Fruit fly (Drosophila melanogaster): ENCODE measurements around the gene CG3106.

DNA sequence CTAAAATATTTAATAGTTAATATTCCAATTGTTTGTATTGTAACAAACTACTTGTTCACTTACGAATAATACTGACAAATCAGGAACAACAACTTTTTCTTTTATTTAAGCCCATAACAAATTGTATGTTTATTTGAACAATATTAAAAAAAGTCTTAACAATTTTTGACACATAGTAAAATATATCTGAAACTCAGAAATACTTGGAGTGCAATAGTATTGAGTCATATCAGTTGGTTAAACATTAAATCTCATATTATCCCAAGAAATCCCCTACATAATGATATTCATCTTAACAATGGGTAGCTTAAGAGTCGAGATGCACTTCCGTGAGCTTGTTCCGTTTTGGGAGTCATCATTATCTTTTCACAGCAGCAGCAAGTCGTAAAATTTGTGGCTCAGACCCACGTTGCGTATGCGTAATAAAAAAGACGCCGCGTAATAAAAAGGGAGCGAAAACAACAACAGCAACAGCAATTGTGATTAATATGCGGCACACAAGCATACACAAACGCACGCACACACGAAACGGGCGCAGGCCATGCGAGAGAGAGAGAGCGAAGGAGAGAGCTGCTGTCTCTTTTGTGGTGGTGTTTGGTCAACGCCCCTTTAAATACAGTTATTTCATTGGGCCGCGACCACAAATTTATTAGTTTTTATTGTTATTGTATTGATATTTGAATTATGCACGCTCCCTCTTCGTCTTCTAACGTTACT, 29.8 kb upstream of the CG3106 start:
- TF ChIP-seq gl (tag; optimal IDR thresholded peaks at IDR 0.05) (no peak), Ets98B (GFP tag; IDR thresholded peaks at IDR 0.05) (no peak), EcR (GFP tag; optimal IDR thresholded peaks at IDR 0.05) (no peak), Pif1A (GFP tag; optimal IDR thresholded peaks at IDR 0.05) (no peak), CG4496 (GFP tag; IDR thresholded peaks at IDR 0.05) (no peak), fd96Ca (GFP tag; IDR thresholded peaks at IDR 0.05) (no peak), CG32121 (GFP tag; IDR thresholded peaks at IDR 0.05) (no peak), CG8159 (tag; optimal IDR thresholded peaks at IDR 0.05) (peak; percentile 34), rn (GFP tag; IDR thresholded peaks at IDR 0.05) (no peak), CG13204 (GFP tag; optimal IDR thresholded peaks at IDR 0.05) (no peak), CG10348 (GFP tag; IDR thresholded peaks at IDR 0.05) (no peak)

Measured in whole organism, pupa.